Fruit fly (Drosophila melanogaster): ENCODE results near the gene Vlet.

The Vlet gene

DNA sequence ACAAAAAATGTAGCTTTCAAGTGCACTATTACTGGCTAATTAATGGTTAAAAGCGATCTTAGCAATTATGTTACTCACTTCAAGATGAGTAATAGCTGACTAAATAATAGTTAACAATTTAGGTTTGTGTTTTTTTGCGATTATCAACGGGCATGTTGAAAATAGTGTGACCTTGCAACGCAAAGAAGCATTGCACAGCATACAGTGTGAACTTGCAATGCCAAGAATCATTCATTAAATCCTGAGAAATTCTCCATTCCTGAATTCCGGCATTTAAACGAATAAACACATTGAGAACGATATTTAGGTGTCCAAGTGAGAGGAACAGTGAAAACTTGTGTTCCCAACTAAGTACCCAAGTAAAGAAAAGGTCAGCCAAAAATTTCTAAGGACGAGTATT, 18.8 kb downstream of the Vlet start:
- TF ChIP-seq CG4496 (GFP tag; IDR thresholded peaks at IDR 0.05) = no peak
- no peak for TF ChIP-seq CG13204 (GFP tag; optimal IDR thresholded peaks at IDR 0.05)
- no peak for TF ChIP-seq Snoo (tag; optimal IDR thresholded peaks at IDR 0.05)
- no peak for TF ChIP-seq Ets98B (GFP tag; IDR thresholded peaks at IDR 0.05)
- TF ChIP-seq CG9948 (tag; optimal IDR thresholded peaks at IDR 0.05) = no peak
- no peak for TF ChIP-seq rn (GFP tag; IDR thresholded peaks at IDR 0.05)
- no peak for TF ChIP-seq Pif1A (GFP tag; optimal IDR thresholded peaks at IDR 0.05)
- TF ChIP-seq Pif1B (GFP tag; optimal IDR thresholded peaks at IDR 0.05) = no peak
- no peak for TF ChIP-seq CG8301 (tag; optimal IDR thresholded peaks at IDR 0.05)

DNA sequence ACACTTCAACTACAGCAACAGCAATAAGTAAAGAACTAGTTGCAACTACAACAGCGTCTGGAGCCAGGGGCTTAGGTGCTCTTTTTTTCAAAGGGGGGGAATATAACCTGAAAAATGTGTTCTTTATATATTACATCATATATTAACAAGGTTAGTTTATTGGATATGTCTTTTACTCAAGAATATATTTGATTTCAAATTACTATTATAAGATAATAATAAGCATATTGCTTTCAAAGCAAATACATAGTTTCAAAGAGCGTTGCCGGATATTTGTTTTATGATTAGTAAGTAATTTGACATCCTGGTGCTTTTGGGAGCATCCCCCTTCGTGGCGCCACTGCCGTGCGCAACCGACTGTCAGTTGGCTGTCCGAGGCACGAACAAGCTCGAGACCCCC, 19.3 kb downstream of the Vlet start:
- TF ChIP-seq Snoo (tag; optimal IDR thresholded peaks at IDR 0.05) (peak; percentile 52), CG8159 (tag; optimal IDR thresholded peaks at IDR 0.05) (peak; percentile 89), CG9948 (tag; optimal IDR thresholded peaks at IDR 0.05) (peak; percentile 90), Pif1B (GFP tag; optimal IDR thresholded peaks at IDR 0.05) (peak; percentile 70), CG13204 (GFP tag; optimal IDR thresholded peaks at IDR 0.05) (peak; percentile 67), Pif1A (GFP tag; optimal IDR thresholded peaks at IDR 0.05) (peak; percentile 79), gl (tag; optimal IDR thresholded peaks at IDR 0.05) (peak; percentile 42), Ets98B (GFP tag; IDR thresholded peaks at IDR 0.05) (peak; percentile 74), CG10348 (GFP tag; IDR thresholded peaks at IDR 0.05) (peak; percentile 81), CG12605 (GFP tag; IDR thresholded peaks at IDR 0.05) (peak; percentile 85), CG34367 (tag; optimal IDR thresholded peaks at IDR 0.05) (peak; percentile 84), CG15710 (tag; optimal IDR thresholded peaks at IDR 0.05) (peak; percentile 89), D1 (tag; optimal IDR thresholded peaks at IDR 0.05) (peak; percentile 47), EcR (GFP tag; optimal IDR thresholded peaks at IDR 0.05) (no peak), CG4496 (GFP tag; IDR thresholded peaks at IDR 0.05) (peak; percentile 86), CG32121 (GFP tag; IDR thresholded peaks at IDR 0.05) (peak; percentile 92), CG8301 (tag; optimal IDR thresholded peaks at IDR 0.05) (peak; percentile 92), fd96Ca (GFP tag; IDR thresholded peaks at IDR 0.05) (peak; percentile 88), CG17806 (tag; optimal IDR thresholded peaks at IDR 0.05) (peak; percentile 80), rn (GFP tag; IDR thresholded peaks at IDR 0.05) (peak; percentile 55; the same call in 1 of the 2 replicates), CG14655 (GFP tag; optimal IDR thresholded peaks at IDR 0.05) (peak; percentile 95)

DNA sequence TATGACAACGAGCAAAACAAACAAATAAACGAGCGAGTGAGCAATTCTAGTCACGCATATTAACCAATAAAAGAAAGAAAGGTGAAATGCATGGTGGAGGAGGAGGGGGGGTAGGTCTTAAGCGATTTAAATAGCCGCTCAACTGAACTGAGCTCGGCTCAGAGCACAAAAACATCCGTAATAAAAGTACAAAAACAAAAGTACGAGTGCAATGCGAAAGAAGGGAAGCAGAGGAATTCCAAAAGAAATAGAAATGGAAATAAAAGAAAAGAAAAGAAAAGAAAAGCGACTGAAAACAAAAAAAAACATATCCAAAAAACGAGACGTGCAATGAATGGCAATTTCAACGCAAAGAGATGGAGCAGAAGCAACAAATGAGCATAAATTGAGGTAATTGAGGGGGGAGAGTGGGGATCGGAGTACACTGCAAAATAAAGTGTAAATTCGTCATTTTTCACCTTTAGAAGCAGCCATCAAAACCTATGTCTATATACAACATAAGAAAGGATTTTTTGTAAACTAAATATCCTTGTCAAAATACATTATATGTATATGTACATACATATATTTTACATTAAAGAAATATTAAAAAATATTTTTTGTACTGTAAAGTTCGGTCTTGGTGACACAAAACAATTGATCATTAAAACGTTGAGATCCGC, 20.1 kb downstream of the Vlet start:
- TF ChIP-seq CG12605 (GFP tag; IDR thresholded peaks at IDR 0.05) = no peak
- peak; percentile 35 for TF ChIP-seq Pif1A (GFP tag; optimal IDR thresholded peaks at IDR 0.05)
- no peak for TF ChIP-seq CG13204 (GFP tag; optimal IDR thresholded peaks at IDR 0.05)
- peak; percentile 62 for TF ChIP-seq CG8301 (tag; optimal IDR thresholded peaks at IDR 0.05)
- no peak for TF ChIP-seq CG10348 (GFP tag; IDR thresholded peaks at IDR 0.05)
- no peak for TF ChIP-seq D1 (tag; optimal IDR thresholded peaks at IDR 0.05)
- no peak for TF ChIP-seq rn (GFP tag; IDR thresholded peaks at IDR 0.05)
- no peak for TF ChIP-seq EcR (GFP tag; optimal IDR thresholded peaks at IDR 0.05)
- TF ChIP-seq CG14655 (GFP tag; optimal IDR thresholded peaks at IDR 0.05) = peak; percentile 72
- TF ChIP-seq CG32121 (GFP tag; IDR thresholded peaks at IDR 0.05) = 0 out of 2 replicates have a peak, but pooled peaks have one; percentile 37
- peak; percentile 34 for TF ChIP-seq CG34367 (tag; optimal IDR thresholded peaks at IDR 0.05)
- peak; percentile 54; the same call in 1 of the 3 replicates for TF ChIP-seq CG4496 (GFP tag; IDR thresholded peaks at IDR 0.05)
- TF ChIP-seq CG17806 (tag; optimal IDR thresholded peaks at IDR 0.05) = peak; percentile 64
- no peak for TF ChIP-seq gl (tag; optimal IDR thresholded peaks at IDR 0.05)
- TF ChIP-seq Ets98B (GFP tag; IDR thresholded peaks at IDR 0.05) = peak; percentile 34; the same call in 1 of the 2 replicates
- peak; percentile 75 for TF ChIP-seq CG9948 (tag; optimal IDR thresholded peaks at IDR 0.05)
- TF ChIP-seq Snoo (tag; optimal IDR thresholded peaks at IDR 0.05) = peak; percentile 23
- no peak for TF ChIP-seq fd96Ca (GFP tag; IDR thresholded peaks at IDR 0.05)
- peak; percentile 16 for TF ChIP-seq Pif1B (GFP tag; optimal IDR thresholded peaks at IDR 0.05)
- peak; percentile 73 for TF ChIP-seq CG8159 (tag; optimal IDR thresholded peaks at IDR 0.05)
- TF ChIP-seq CG15710 (tag; optimal IDR thresholded peaks at IDR 0.05) = peak; percentile 62

DNA sequence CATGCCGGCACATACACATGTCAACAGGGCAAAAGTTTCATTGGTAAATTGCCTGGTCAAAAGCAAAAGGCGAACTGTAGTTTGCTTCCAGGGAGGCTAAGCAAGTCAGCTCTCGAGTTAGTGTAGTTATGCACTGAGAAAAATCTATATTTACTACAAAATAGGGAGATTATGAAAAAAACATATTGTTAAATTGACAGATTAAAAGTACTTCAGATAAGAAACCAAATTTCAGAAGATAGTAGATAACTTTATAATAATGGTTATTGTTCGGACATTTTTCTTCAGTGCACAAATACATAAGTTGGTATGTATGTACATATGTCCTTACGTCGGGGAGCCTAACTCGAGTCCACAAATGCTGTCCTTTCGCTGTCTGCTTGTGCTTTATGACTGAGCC, 21.2 kb downstream of the Vlet start:
- TF ChIP-seq CG13204 (GFP tag; optimal IDR thresholded peaks at IDR 0.05) (no peak), CG34367 (tag; optimal IDR thresholded peaks at IDR 0.05) (peak; percentile 48), CG4496 (GFP tag; IDR thresholded peaks at IDR 0.05) (peak; percentile 70), gl (tag; optimal IDR thresholded peaks at IDR 0.05) (peak; percentile 10), CG12605 (GFP tag; IDR thresholded peaks at IDR 0.05) (peak; percentile 70), D1 (tag; optimal IDR thresholded peaks at IDR 0.05) (peak; percentile 26), CG14655 (GFP tag; optimal IDR thresholded peaks at IDR 0.05) (peak; percentile 74), CG32121 (GFP tag; IDR thresholded peaks at IDR 0.05) (peak; percentile 55; the same call in 1 of the 2 replicates), CG10348 (GFP tag; IDR thresholded peaks at IDR 0.05) (no peak), Ets98B (GFP tag; IDR thresholded peaks at IDR 0.05) (peak; percentile 51), Pif1A (GFP tag; optimal IDR thresholded peaks at IDR 0.05) (peak; percentile 60), Snoo (tag; optimal IDR thresholded peaks at IDR 0.05) (no peak), CG8301 (tag; optimal IDR thresholded peaks at IDR 0.05) (peak; percentile 74), CG15710 (tag; optimal IDR thresholded peaks at IDR 0.05) (peak; percentile 65), Pif1B (GFP tag; optimal IDR thresholded peaks at IDR 0.05) (peak; percentile 31), fd96Ca (GFP tag; IDR thresholded peaks at IDR 0.05) (0 out of 3 replicates have a peak, but pooled peaks have one; percentile 26), CG9948 (tag; optimal IDR thresholded peaks at IDR 0.05) (peak; percentile 78), EcR (GFP tag; optimal IDR thresholded peaks at IDR 0.05) (no peak), CG17806 (tag; optimal IDR thresholded peaks at IDR 0.05) (peak; percentile 74), rn (GFP tag; IDR thresholded peaks at IDR 0.05) (peak; percentile 29; the same call in 1 of the 2 replicates), CG8159 (tag; optimal IDR thresholded peaks at IDR 0.05) (peak; percentile 75)

DNA sequence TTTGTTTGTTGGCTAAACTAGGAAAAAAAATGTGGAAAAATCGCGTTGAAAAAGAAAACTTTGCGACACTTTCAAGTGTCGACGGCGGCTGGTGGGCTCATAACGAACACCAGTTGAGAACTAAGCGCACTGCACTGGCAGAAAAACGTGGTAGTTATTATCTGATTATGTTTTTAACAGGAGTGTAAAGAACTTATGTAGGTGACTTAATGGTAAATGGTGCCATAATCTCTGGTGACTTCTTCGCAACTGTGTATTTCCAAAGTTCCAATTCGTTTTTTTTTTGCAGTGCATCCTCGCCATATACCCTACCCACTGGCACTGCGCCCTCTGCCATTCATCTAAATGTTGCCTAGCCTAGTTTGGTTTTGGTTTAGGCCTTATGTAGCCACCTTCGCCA, 25.4 kb downstream of the Vlet start:
- TF ChIP-seq CG9948 (tag; optimal IDR thresholded peaks at IDR 0.05) = peak; percentile 22
- peak; percentile 80 for TF ChIP-seq fd96Ca (GFP tag; IDR thresholded peaks at IDR 0.05)
- TF ChIP-seq Pif1A (GFP tag; optimal IDR thresholded peaks at IDR 0.05) = peak; percentile 20
- TF ChIP-seq Snoo (tag; optimal IDR thresholded peaks at IDR 0.05) = no peak
- TF ChIP-seq CG14655 (GFP tag; optimal IDR thresholded peaks at IDR 0.05) = peak; percentile 62
- no peak for TF ChIP-seq CG15710 (tag; optimal IDR thresholded peaks at IDR 0.05)
- peak; percentile 81 for TF ChIP-seq CG4496 (GFP tag; IDR thresholded peaks at IDR 0.05)
- TF ChIP-seq CG8301 (tag; optimal IDR thresholded peaks at IDR 0.05) = peak; percentile 62
- peak; percentile 67 for TF ChIP-seq CG32121 (GFP tag; IDR thresholded peaks at IDR 0.05)
- no peak for TF ChIP-seq gl (tag; optimal IDR thresholded peaks at IDR 0.05)
- no peak for TF ChIP-seq Pif1B (GFP tag; optimal IDR thresholded peaks at IDR 0.05)
- no peak for TF ChIP-seq D1 (tag; optimal IDR thresholded peaks at IDR 0.05)
- TF ChIP-seq rn (GFP tag; IDR thresholded peaks at IDR 0.05) = no peak
- no peak for TF ChIP-seq EcR (GFP tag; optimal IDR thresholded peaks at IDR 0.05)
- no peak for TF ChIP-seq CG13204 (GFP tag; optimal IDR thresholded peaks at IDR 0.05)
- peak; percentile 15 for TF ChIP-seq CG8159 (tag; optimal IDR thresholded peaks at IDR 0.05)
- no peak for TF ChIP-seq CG10348 (GFP tag; IDR thresholded peaks at IDR 0.05)
- peak; percentile 20 for TF ChIP-seq CG17806 (tag; optimal IDR thresholded peaks at IDR 0.05)
- peak; percentile 12 for TF ChIP-seq CG34367 (tag; optimal IDR thresholded peaks at IDR 0.05)
- peak; percentile 72 for TF ChIP-seq Ets98B (GFP tag; IDR thresholded peaks at IDR 0.05)
- peak; percentile 48; the same call in 1 of the 2 replicates for TF ChIP-seq CG12605 (GFP tag; IDR thresholded peaks at IDR 0.05)
